Fruit fly (Drosophila melanogaster) whole organism, prepupa: ENCODE data around the gene bard.
A peak's percentile ranks its signal among the peaks of the same experiment; 100 is the strongest.

Experiments
- CG10631 ChIP-seq: fragments of 200-800 bp; sonication (Bioruptor generic); optimal IDR thresholded peaks from 2 replicates; lab custom pipeline; 2016; ENCODE audit warnings: missing biosample characterization, missing genetic modification characterization
- CG11294 ChIP-seq: fragments of 200-800 bp; sonication (Bioruptor generic); IDR thresholded peaks from 2 replicates; pipeline ENCODE4 v1.3.6; 2022; ENCODE audit warnings: missing biosample characterization, missing genetic modification characterization
- CG11902 ChIP-seq: fragments of 200-800 bp; sonication (Bioruptor generic); optimal IDR thresholded peaks from 3 replicates; lab custom pipeline; 2016; ENCODE audit warnings: missing biosample characterization, missing genetic modification characterization
- CG15336 ChIP-seq: fragments of 200-800 bp; sonication (Bioruptor generic); IDR thresholded peaks from 2 replicates; pipeline ENCODE4 v1.3.6; 2022; ENCODE audit warnings: missing biosample characterization, missing genetic modification characterization
- CG1621 ChIP-seq: fragments of 200-800 bp; sonication (Bioruptor generic); optimal IDR thresholded peaks from 3 replicates; lab custom pipeline; 2018; ENCODE audit warnings: missing biosample characterization, mild to moderate bottlenecking, missing genetic modification characterization
- CG3032 ChIP-seq: fragments of 200-800 bp; optimal IDR thresholded peaks from 2 replicates; lab custom pipeline; 2019; ENCODE audit warnings: missing biosample characterization, mild to moderate bottlenecking, missing genetic modification characterization, moderate library complexity
- CG32006 ChIP-seq: fragments of 200-800 bp; sonication (Bioruptor generic); optimal IDR thresholded peaks from 3 replicates; lab custom pipeline; 2017; ENCODE audit warnings: missing biosample characterization, mild to moderate bottlenecking, missing genetic modification characterization
- CG34406 ChIP-seq: fragments of 200-800 bp; sonication (Bioruptor generic); optimal IDR thresholded peaks from 3 replicates; lab custom pipeline; 2016; ENCODE audit warnings: missing biosample characterization, missing genetic modification characterization
- CG3919 ChIP-seq: fragments of 200-800 bp; sonication (Bioruptor generic); optimal IDR thresholded peaks from 3 replicates; lab custom pipeline; 2016; ENCODE audit warnings: missing biosample characterization, missing genetic modification characterization
- CG4318 ChIP-seq: fragments of 200-800 bp; sonication (Bioruptor generic); optimal IDR thresholded peaks from 3 replicates; lab custom pipeline; 2017; ENCODE audit warnings: missing biosample characterization, mild to moderate bottlenecking, missing genetic modification characterization
- CG6808 ChIP-seq: fragments of 200-800 bp; sonication (Bioruptor generic); optimal IDR thresholded peaks from 3 replicates; lab custom pipeline; 2017; ENCODE audit warnings: missing biosample characterization, missing genetic modification characterization, mild to moderate bottlenecking, moderate library complexity, missing genetic modification reagents
- CG8119 ChIP-seq: fragments of 200-800 bp; sonication (Bioruptor generic); IDR thresholded peaks from 3 replicates; pipeline ENCODE4 v1.3.6; 2022; ENCODE audit warnings: missing biosample characterization, missing genetic modification characterization
- CG8319 ChIP-seq: fragments of 200-800 bp; sonication (Bioruptor generic); optimal IDR thresholded peaks from 3 replicates; lab custom pipeline; 2016; ENCODE audit warnings: missing biosample characterization, missing genetic modification characterization
- CG8632 ChIP-seq: fragments of 200-800 bp; sonication (Bioruptor generic); optimal IDR thresholded peaks from 3 replicates; lab custom pipeline; 2016; ENCODE audit warnings: missing biosample characterization, missing genetic modification characterization
- Eip75B ChIP-seq: fragments of 200-800 bp; sonication (Bioruptor generic); optimal IDR thresholded peaks from 3 replicates; lab custom pipeline; 2016; ENCODE audit warnings: missing biosample characterization, missing genetic modification characterization
- Eip78C ChIP-seq: fragments of 200-800 bp; sonication (Bioruptor generic); peaks from one replicate; lab custom pipeline; 2016; ENCODE audit warnings: missing biosample characterization, missing genetic modification characterization
- Ets21C ChIP-seq: fragments of 200-800 bp; sonication (Bioruptor generic); optimal IDR thresholded peaks from 3 replicates; lab custom pipeline; 2016; ENCODE audit warnings: missing biosample characterization, missing genetic modification characterization
- Ets96B ChIP-seq: fragments of 200-800 bp; optimal IDR thresholded peaks from 2 replicates; lab custom pipeline; 2019; ENCODE audit warnings: missing biosample characterization, mild to moderate bottlenecking, missing genetic modification characterization, moderate library complexity
- Gug ChIP-seq: fragments of 200-800 bp; sonication (Bioruptor generic); IDR thresholded peaks from 2 replicates; pipeline ENCODE4 v1.3.6; 2022; ENCODE audit warnings: missing biosample characterization, missing genetic modification characterization
- Hr39 ChIP-seq: fragments of 200-800 bp; sonication (Bioruptor generic); optimal IDR thresholded peaks from 2 replicates; lab custom pipeline; 2016; ENCODE audit warnings: missing biosample characterization, missing genetic modification characterization
- Lpt ChIP-seq: fragments of 200-800 bp; sonication (Bioruptor generic); optimal IDR thresholded peaks from 3 replicates; lab custom pipeline; 2016; ENCODE audit warnings: missing biosample characterization, missing genetic modification characterization
- Met ChIP-seq: fragments of 200-800 bp; sonication (Bioruptor generic); optimal IDR thresholded peaks from 3 replicates; lab custom pipeline; 2016; ENCODE audit warnings: missing biosample characterization, missing genetic modification characterization
- OdsH ChIP-seq: fragments of 200-800 bp; sonication (Bioruptor generic); optimal IDR thresholded peaks from 3 replicates; lab custom pipeline; 2016; ENCODE audit warnings: missing biosample characterization, missing genetic modification characterization
- Smox ChIP-seq: fragments of 200-800 bp; sonication (Bioruptor generic); optimal IDR thresholded peaks from 3 replicates; lab custom pipeline; 2016; ENCODE audit warnings: missing biosample characterization, missing genetic modification characterization
- Sox15 ChIP-seq: fragments of 200-800 bp; sonication (Bioruptor generic); optimal IDR thresholded peaks from 3 replicates; lab custom pipeline; 2016; ENCODE audit warnings: missing biosample characterization, missing genetic modification characterization
- achi ChIP-seq: fragments of 200-800 bp; sonication (Bioruptor generic); optimal IDR thresholded peaks from 3 replicates; lab custom pipeline; 2016; ENCODE audit warnings: missing biosample characterization, missing genetic modification characterization
- acj6 ChIP-seq: fragments of 200-800 bp; sonication (Bioruptor generic); optimal IDR thresholded peaks from 3 replicates; lab custom pipeline; 2016; ENCODE audit warnings: missing biosample characterization, missing genetic modification characterization
- dac ChIP-seq: fragments of 200-800 bp; sonication (Bioruptor generic); optimal IDR thresholded peaks from 2 replicates; lab custom pipeline; 2017; ENCODE audit warnings: missing biosample characterization, mild to moderate bottlenecking, missing genetic modification characterization
- eg ChIP-seq: fragments of 200-800 bp; sonication (Bioruptor generic); IDR thresholded peaks from 3 replicates; pipeline ENCODE4 v1.3.6; 2022; ENCODE audit warnings: missing biosample characterization, missing genetic modification characterization
- esn ChIP-seq: fragments of 200-800 bp; sonication (Bioruptor generic); optimal IDR thresholded peaks from 2 replicates; lab custom pipeline; 2016; ENCODE audit warnings: missing biosample characterization, mild to moderate bottlenecking, missing genetic modification characterization, moderate library complexity
- fd59A ChIP-seq: fragments of 200-800 bp; sonication (Bioruptor generic); optimal IDR thresholded peaks from 2 replicates; lab custom pipeline; 2017; ENCODE audit warnings: missing biosample characterization, mild to moderate bottlenecking, missing genetic modification characterization, missing genetic modification reagents
- fd85E ChIP-seq: fragments of 200-800 bp; sonication (Bioruptor generic); optimal IDR thresholded peaks from 3 replicates; lab custom pipeline; 2016; ENCODE audit warnings: missing biosample characterization, missing genetic modification characterization
- lz ChIP-seq: fragments of 200-800 bp; sonication (Bioruptor generic); optimal IDR thresholded peaks from 3 replicates; lab custom pipeline; 2016; ENCODE audit warnings: missing biosample characterization, missing genetic modification characterization
- net ChIP-seq: fragments of 200-800 bp; sonication (Bioruptor generic); optimal IDR thresholded peaks from 3 replicates; lab custom pipeline; 2016; ENCODE audit warnings: missing biosample characterization, missing genetic modification characterization
- pdm3 ChIP-seq: fragments of 200-800 bp; sonication (Bioruptor generic); optimal IDR thresholded peaks from 3 replicates; lab custom pipeline; 2016; ENCODE audit warnings: missing biosample characterization, missing genetic modification characterization
- salr ChIP-seq, 2 experiments: fragments of 200-800 bp; sonication (Bioruptor generic); optimal IDR thresholded peaks; 3 replicates each; lab custom pipeline; 2016 to 2018; ENCODE audit warnings: missing biosample characterization in 2 of 2, missing genetic modification characterization in 2 of 2, mild to moderate bottlenecking in 1 of 2
- spab ChIP-seq: fragments of 200-800 bp; sonication (Bioruptor generic); optimal IDR thresholded peaks from 2 replicates; lab custom pipeline; 2017; ENCODE audit warnings: missing biosample characterization, mild to moderate bottlenecking, missing genetic modification characterization, missing genetic modification reagents
- svp ChIP-seq: fragments of 200-800 bp; sonication (Bioruptor generic); peaks from one replicate; lab custom pipeline; 2016; ENCODE audit warnings: missing biosample characterization, missing genetic modification characterization
- topi ChIP-seq: fragments of 200-800 bp; sonication (Bioruptor generic); optimal IDR thresholded peaks from 3 replicates; lab custom pipeline; 2016; ENCODE audit warnings: missing biosample characterization, missing genetic modification characterization
- vri ChIP-seq: fragments of 200-800 bp; sonication (Bioruptor generic); optimal IDR thresholded peaks from 3 replicates; lab custom pipeline; 2016; ENCODE audit warnings: missing biosample characterization, mild to moderate bottlenecking, missing genetic modification characterization

bard gene

dm6 chr3R:18060551-18060950 is 20.3 kb upstream of the bard start:
- TF ChIP-seq eg (GFP tag; lab: Robert Waterston, UW) (0 out of 3 replicates have a peak, but pooled peaks have one; percentile 8), CG15336 (GFP tag; lab: Robert Waterston, UW) (0 out of 2 replicates have a peak, but pooled peaks have one; percentile 23), CG8119 (peak; percentile 36; the same call in 1 of the 3 replicates), Gug (GFP tag; lab: Robert Waterston, UW) (no peak)

dm6 chr3R:18063168-18063792 is 17.6 kb upstream of the bard start:
- no peak for TF ChIP-seq topi (GFP tag; lab: Kevin White, UChicago)
- TF ChIP-seq eg (GFP tag; lab: Robert Waterston, UW), result no peak
- no peak for TF ChIP-seq CG8319 (GFP tag; lab: Kevin White, UChicago)
- TF ChIP-seq CG11902 (GFP tag; lab: Kevin White, UChicago), result no peak
- TF ChIP-seq acj6, result no peak
- TF ChIP-seq net (GFP tag; lab: Kevin White, UChicago), result no peak
- TF ChIP-seq salr (GFP tag; optimal IDR thresholded peaks at IDR 0.05; lab: Kevin White, UChicago), result no peak
- no peak for TF ChIP-seq CG3919 (GFP tag; lab: Kevin White, UChicago)
- no peak for TF ChIP-seq vri (GFP tag; lab: Kevin White, UChicago)
- no peak for TF ChIP-seq CG6808 (GFP tag; lab: Kevin White, UChicago)
- TF ChIP-seq CG3032 (tag; lab: Kevin White, UChicago), result no peak
- TF ChIP-seq fd85E (GFP tag; lab: Kevin White, UChicago), result no peak
- TF ChIP-seq Met (GFP tag; lab: Kevin White, UChicago), result no peak
- TF ChIP-seq svp (GFP tag; lab: Kevin White, UChicago), result no peak
- no peak for TF ChIP-seq CG32006 (GFP tag; lab: Kevin White, UChicago)
- TF ChIP-seq CG4318, result no peak
- TF ChIP-seq CG10631 (GFP tag; lab: Kevin White, UChicago), result no peak

dm6 chr3R:18064369-18064768 is 16.5 kb upstream of the bard start:
- TF ChIP-seq Met (GFP tag; lab: Kevin White, UChicago) (no peak), dac (no peak), OdsH (GFP tag; lab: Kevin White, UChicago) (no peak), CG11294 (GFP tag; lab: Robert Waterston, UW) (no peak), Lpt (no peak), CG6808 (GFP tag; lab: Kevin White, UChicago) (no peak), CG1621 (tag; lab: Kevin White, UChicago) (no peak), Ets96B (peak; percentile 6), CG10631 (GFP tag; lab: Kevin White, UChicago) (peak; percentile 11), CG32006 (GFP tag; lab: Kevin White, UChicago) (peak; percentile 11), spab (GFP tag; lab: Kevin White, UChicago) (no peak), Hr39 (no peak), lz (no peak), Ets21C (GFP tag; lab: Kevin White, UChicago) (no peak), CG3032 (tag; lab: Kevin White, UChicago) (no peak), CG8319 (GFP tag; lab: Kevin White, UChicago) (no peak), Sox15 (GFP tag; lab: Kevin White, UChicago) (no peak), Eip78C (GFP tag; lab: Kevin White, UChicago) (peak; percentile 52)

- TF ChIP-seq CG10631 (GFP tag; lab: Kevin White, UChicago) (peak; percentile 40), Gug (GFP tag; lab: Robert Waterston, UW) (no peak), fd59A (GFP tag; lab: Kevin White, UChicago) (peak; percentile 6), CG8632 (no peak), Eip78C (GFP tag; lab: Kevin White, UChicago) (peak; percentile 79), CG32006 (GFP tag; lab: Kevin White, UChicago) (peak; percentile 32), lz (peak; percentile 25), achi (peak; percentile 17), esn (GFP tag; lab: Kevin White, UChicago) (peak; percentile 35), Smox (peak; percentile 23), CG11294 (GFP tag; lab: Robert Waterston, UW) (no peak), fd85E (GFP tag; lab: Kevin White, UChicago) (no peak), CG8319 (GFP tag; lab: Kevin White, UChicago) (no peak), CG4318 (no peak), Met (GFP tag; lab: Kevin White, UChicago) (peak; percentile 31), OdsH (GFP tag; lab: Kevin White, UChicago) (peak; percentile 12), pdm3 (GFP tag; lab: Kevin White, UChicago) (peak; percentile 8), acj6 (peak; percentile 43), Eip75B (peak; percentile 26), Hr39 (peak; percentile 23), svp (GFP tag; lab: Kevin White, UChicago) (peak; percentile 60), CG34406 (GFP tag; lab: Kevin White, UChicago) (peak; percentile 14)
Observed at dm6 chr3R:18067930-18068329, 12.9 kb upstream of the bard start.
